Fruit fly (Drosophila melanogaster) whole organism, embryonic: ENCODE data around the gene opa.

ENCODE experiments used
- CG10267 ChIP-seq: fragments of 200-800 bp; sonication (Bioruptor generic); optimal IDR thresholded peaks from 2 replicates; lab custom pipeline; 2018; ENCODE audit warnings: missing biosample characterization, mild to moderate bottlenecking, missing genetic modification characterization, moderate library complexity
- CG12659 ChIP-seq: fragments of 200-800 bp; sonication (Bioruptor generic); optimal IDR thresholded peaks from 3 replicates; lab custom pipeline; 2017; ENCODE audit warnings: mild to moderate bottlenecking, missing biosample characterization, missing genetic modification reagents, missing genetic modification characterization
- CG13894 ChIP-seq: fragments of 200-800 bp; sonication (Bioruptor generic); optimal IDR thresholded peaks from 3 replicates; lab custom pipeline; 2018; ENCODE audit warnings: missing biosample characterization, mild to moderate bottlenecking, missing genetic modification characterization, moderate library complexity
- CG14014 ChIP-seq: fragments of 200-800 bp; sonication (Bioruptor generic); IDR thresholded peaks from 2 replicates; pipeline ENCODE4 v1.3.6; 2022; ENCODE audit warnings: missing biosample characterization, missing genetic modification characterization
- CG15479 ChIP-seq: fragments of 200-800 bp; sonication (Bioruptor generic); optimal IDR thresholded peaks from 3 replicates; lab custom pipeline; 2019; ENCODE audit warnings: missing biosample characterization, mild to moderate bottlenecking, missing genetic modification characterization, moderate library complexity
- CG15514 ChIP-seq: fragments of 200-800 bp; sonication (Bioruptor generic); optimal IDR thresholded peaks from 3 replicates; lab custom pipeline; 2017; ENCODE audit warnings: missing biosample characterization, missing genetic modification characterization, mild to moderate bottlenecking, moderate library complexity, missing genetic modification reagents
- CG16863 ChIP-seq: fragments of 200-800 bp; sonication (Bioruptor generic); optimal IDR thresholded peaks from 3 replicates; lab custom pipeline; 2016; ENCODE audit warnings: missing biosample characterization, missing genetic modification characterization
- CG17385 ChIP-seq: fragments of 200-800 bp; sonication (Bioruptor generic); optimal IDR thresholded peaks from 3 replicates; lab custom pipeline; 2018; ENCODE audit warnings: missing biosample characterization, mild to moderate bottlenecking, missing genetic modification characterization
- CG18476 ChIP-seq: fragments of 200-800 bp; sonication (Bioruptor generic); optimal IDR thresholded peaks from 2 replicates; lab custom pipeline; 2016; ENCODE audit warnings: missing biosample characterization, mild to moderate bottlenecking, missing genetic modification characterization
- CG18619 ChIP-seq: fragments of 200-800 bp; sonication (Bioruptor generic); optimal IDR thresholded peaks from 3 replicates; lab custom pipeline; 2017; ENCODE audit warnings: missing biosample characterization, mild to moderate bottlenecking, missing genetic modification characterization
- CG2120 ChIP-seq: fragments of 200-800 bp; sonication (Bioruptor generic); optimal IDR thresholded peaks from 3 replicates; lab custom pipeline; 2016; ENCODE audit warnings: missing biosample characterization, missing genetic modification characterization
- CG2712 ChIP-seq: fragments of 200-800 bp; optimal IDR thresholded peaks from 3 replicates; lab custom pipeline; 2019; ENCODE audit warnings: missing biosample characterization, mild to moderate bottlenecking, missing genetic modification characterization, moderate library complexity
- CG31388 ChIP-seq: fragments of 200-800 bp; sonication (Bioruptor generic); optimal IDR thresholded peaks from 2 replicates; lab custom pipeline; 2016; ENCODE audit warnings: missing biosample characterization, missing genetic modification characterization
- CG4424 ChIP-seq: fragments of 200-800 bp; sonication (Bioruptor generic); optimal IDR thresholded peaks from 3 replicates; lab custom pipeline; 2016; ENCODE audit warnings: missing biosample characterization, missing genetic modification characterization
- CG5180 ChIP-seq: fragments of 200-800 bp; sonication (Bioruptor generic); optimal IDR thresholded peaks from 3 replicates; lab custom pipeline; 2017; ENCODE audit warnings: missing biosample characterization, missing genetic modification characterization, mild to moderate bottlenecking, moderate library complexity, missing genetic modification reagents
- CG6765 ChIP-seq: fragments of 200-800 bp; sonication (Bioruptor generic); optimal IDR thresholded peaks from 3 replicates; lab custom pipeline; 2017; ENCODE audit warnings: missing biosample characterization, mild to moderate bottlenecking, missing genetic modification characterization
- CG9817 ChIP-seq: fragments of 200-800 bp; sonication (Bioruptor generic); optimal IDR thresholded peaks from 2 replicates; lab custom pipeline; 2018; ENCODE audit warnings: missing biosample characterization, mild to moderate bottlenecking, missing genetic modification characterization, moderate library complexity
- CTCF ChIP-seq: fragments of 200-800 bp; sonication (Bioruptor generic); optimal IDR thresholded peaks from 2 replicates; lab custom pipeline; 2017; ENCODE audit warnings: missing biosample characterization, mild to moderate bottlenecking, missing genetic modification characterization, moderate library complexity
- Ets65A ChIP-seq: fragments of 200-800 bp; sonication (Bioruptor generic); peaks from one replicate; lab custom pipeline; 2016; ENCODE audit warnings: missing biosample characterization, missing genetic modification characterization
- H15 ChIP-seq: fragments of 200-800 bp; sonication (Bioruptor generic); IDR thresholded peaks from 3 replicates; pipeline ENCODE4 v1.3.6; 2022; ENCODE audit warnings: missing biosample characterization, missing genetic modification characterization
- HLH4C ChIP-seq: fragments of 200-800 bp; sonication (Bioruptor generic); IDR thresholded peaks from 3 replicates; pipeline ENCODE4 v1.3.6; 2022; ENCODE audit warnings: missing biosample characterization, missing genetic modification characterization; ENCODE audit not compliant: partially characterized antibody
- HLH54F ChIP-seq: fragments of 200-800 bp; sonication (Bioruptor generic); optimal IDR thresholded peaks from 3 replicates; lab custom pipeline; 2016; ENCODE audit warnings: missing biosample characterization, missing genetic modification characterization
- Jarid2 ChIP-seq: fragments of 200-800 bp; sonication (Bioruptor generic); optimal IDR thresholded peaks from 3 replicates; lab custom pipeline; 2017; ENCODE audit warnings: mild to moderate bottlenecking, missing biosample characterization, missing genetic modification reagents, missing genetic modification characterization
- NC2α ChIP-seq: fragments of 200-800 bp; sonication (Bioruptor generic); optimal IDR thresholded peaks from 2 replicates; lab custom pipeline; 2016; ENCODE audit warnings: missing biosample characterization, missing genetic modification characterization
- Nf-YB ChIP-seq: fragments of 200-800 bp; sonication (Bioruptor generic); optimal IDR thresholded peaks from 3 replicates; lab custom pipeline; 2019; ENCODE audit warnings: missing biosample characterization, mild to moderate bottlenecking, missing genetic modification characterization, moderate library complexity
- Ravus ChIP-seq: fragments of 200-800 bp; sonication (Bioruptor generic); IDR thresholded peaks from 2 replicates; pipeline ENCODE4 v1.3.6; 2022; ENCODE audit warnings: missing biosample characterization, missing genetic modification characterization
- Sox100B ChIP-seq: fragments of 200-800 bp; sonication (Bioruptor generic); optimal IDR thresholded peaks from 3 replicates; lab custom pipeline; 2018; ENCODE audit warnings: missing biosample characterization, mild to moderate bottlenecking, missing genetic modification characterization
- YL-1 ChIP-seq: fragments of 200-800 bp; sonication (Bioruptor generic); optimal IDR thresholded peaks from 3 replicates; lab custom pipeline; 2017; ENCODE audit warnings: missing biosample characterization, mild to moderate bottlenecking, missing genetic modification characterization
- ato ChIP-seq: fragments of 200-800 bp; sonication (Bioruptor generic); IDR thresholded peaks from 2 replicates; pipeline ENCODE4 v1.3.6; 2022; ENCODE audit warnings: missing biosample characterization, missing genetic modification characterization; ENCODE audit not compliant: partially characterized antibody
- az2 ChIP-seq: fragments of 200-800 bp; sonication (Bioruptor generic); optimal IDR thresholded peaks from 3 replicates; lab custom pipeline; 2016; ENCODE audit warnings: missing biosample characterization, missing genetic modification characterization
- bsh ChIP-seq, 2 experiments: fragments of 200-800 bp; sonication (Bioruptor generic); optimal IDR thresholded peaks; 2 replicates each; lab custom pipeline; 2017 to 2018; ENCODE audit warnings: mild to moderate bottlenecking in 2 of 2, missing biosample characterization in 2 of 2, missing genetic modification characterization in 2 of 2, moderate library complexity in 1 of 2
- cato ChIP-seq: fragments of 200-800 bp; sonication (Bioruptor generic); optimal IDR thresholded peaks from 2 replicates; lab custom pipeline; 2016; ENCODE audit warnings: missing biosample characterization, missing genetic modification characterization, borderline replicate concordance
- chinmo ChIP-seq: fragments of 200-800 bp; sonication (Bioruptor generic); IDR thresholded peaks from 4 replicates; pipeline ENCODE4 v1.3.6; 2022; ENCODE audit warnings: missing biosample characterization, missing genetic modification characterization; ENCODE audit not compliant: partially characterized antibody
- dm ChIP-seq: fragments of 200-800 bp; sonication (Bioruptor generic); optimal IDR thresholded peaks from 3 replicates; lab custom pipeline; 2016; ENCODE audit warnings: missing biosample characterization, missing genetic modification characterization
- fd102C ChIP-seq: fragments of 200-800 bp; sonication (Bioruptor generic); optimal IDR thresholded peaks from 2 replicates; lab custom pipeline; 2018; ENCODE audit warnings: missing biosample characterization, mild to moderate bottlenecking, missing genetic modification characterization, moderate library complexity
- jigr1 ChIP-seq: fragments of 200-800 bp; sonication (Bioruptor generic); IDR thresholded peaks from 3 replicates; pipeline ENCODE4 v1.3.6; 2022; ENCODE audit warnings: missing biosample characterization, missing genetic modification characterization
- onecut ChIP-seq: fragments of 200-800 bp; sonication (Bioruptor generic); IDR thresholded peaks from 2 replicates; pipeline ENCODE4 v1.3.6; 2022; ENCODE audit warnings: missing biosample characterization, missing genetic modification characterization
- pb ChIP-seq: fragments of 200-800 bp; sonication (Bioruptor generic); optimal IDR thresholded peaks from 3 replicates; lab custom pipeline; 2016; ENCODE audit warnings: missing biosample characterization, missing genetic modification characterization
- pfk ChIP-seq: fragments of 200-800 bp; sonication (Bioruptor generic); optimal IDR thresholded peaks from 2 replicates; lab custom pipeline; 2018; ENCODE audit warnings: missing biosample characterization, mild to moderate bottlenecking, missing genetic modification characterization, moderate library complexity
- pho ChIP-seq: fragments of 200-800 bp; sonication (Bioruptor generic); optimal IDR thresholded peaks from 2 replicates; lab custom pipeline; 2016; ENCODE audit warnings: missing biosample characterization, missing genetic modification characterization
- prd ChIP-seq, 3 experiments: fragments of >200 bp in 2 of 3; fragments of 200-800 bp in 1 of 3; sonication (Bioruptor generic) in 1 of 3; optimal IDR thresholded peaks in 2 of 3; IDR thresholded peaks in 1 of 3; 2 replicates in 2 of 3; 3 replicates in 1 of 3; pipeline versions ENCODE4 v1.3.6 to Lab custom; 2017 to 2022; ENCODE audit warnings: missing biosample characterization in 1 of 3, missing genetic modification characterization in 1 of 3
- psq ChIP-seq: fragments of 200-800 bp; sonication (Bioruptor generic); optimal IDR thresholded peaks from 2 replicates; lab custom pipeline; 2017; ENCODE audit warnings: missing biosample characterization, missing genetic modification characterization
- salm ChIP-seq: fragments of 200-800 bp; sonication (Bioruptor generic); optimal IDR thresholded peaks from 2 replicates; lab custom pipeline; 2018; ENCODE audit warnings: missing biosample characterization, mild to moderate bottlenecking, missing genetic modification characterization
- slbo ChIP-seq: fragments of 200-800 bp; sonication (Bioruptor generic); IDR thresholded peaks from 2 replicates; pipeline ENCODE4 v1.3.6; 2022; ENCODE audit warnings: missing biosample characterization, missing genetic modification characterization
- slp2 ChIP-seq: fragments of 200-800 bp; sonication (Bioruptor generic); optimal IDR thresholded peaks from 2 replicates; lab custom pipeline; 2016; ENCODE audit warnings: missing biosample characterization, missing genetic modification characterization
- sr ChIP-seq: fragments of 200-800 bp; sonication (Bioruptor generic); IDR thresholded peaks from 3 replicates; pipeline ENCODE4 v1.3.6; 2022; ENCODE audit warnings: missing biosample characterization, missing genetic modification characterization
- tll ChIP-seq, 2 experiments: fragments of 200-800 bp in 1 of 2; fragments of >200 bp in 1 of 2; sonication (Bioruptor generic) in 1 of 2; optimal IDR thresholded peaks; 2 replicates each; lab custom pipeline; 2017 to 2019; ENCODE audit warnings: missing biosample characterization in 2 of 2, missing genetic modification characterization in 2 of 2, mild to moderate bottlenecking in 1 of 2, moderate library complexity in 1 of 2
- toy ChIP-seq: fragments of 200-800 bp; sonication (Bioruptor generic); IDR thresholded peaks from 2 replicates; pipeline ENCODE4 v1.3.6; 2022; ENCODE audit warnings: missing biosample characterization, missing genetic modification characterization
- tup ChIP-seq: fragments of 200-800 bp; sonication (Bioruptor generic); optimal IDR thresholded peaks from 2 replicates; lab custom pipeline; 2016; ENCODE audit warnings: missing biosample characterization, mild to moderate bottlenecking, missing genetic modification characterization, moderate library complexity
- zen ChIP-seq: fragments of 200-800 bp; sonication (Bioruptor generic); optimal IDR thresholded peaks from 3 replicates; lab custom pipeline; 2018; ENCODE audit warnings: missing biosample characterization, mild to moderate bottlenecking, missing genetic modification characterization, moderate library complexity
- zen2 ChIP-seq: fragments of 200-800 bp; sonication (Bioruptor generic); IDR thresholded peaks from 3 replicates; pipeline ENCODE4 v1.3.6; 2022; ENCODE audit warnings: missing biosample characterization, missing genetic modification characterization; ENCODE audit not compliant: partially characterized antibody

The opa gene

DNA sequence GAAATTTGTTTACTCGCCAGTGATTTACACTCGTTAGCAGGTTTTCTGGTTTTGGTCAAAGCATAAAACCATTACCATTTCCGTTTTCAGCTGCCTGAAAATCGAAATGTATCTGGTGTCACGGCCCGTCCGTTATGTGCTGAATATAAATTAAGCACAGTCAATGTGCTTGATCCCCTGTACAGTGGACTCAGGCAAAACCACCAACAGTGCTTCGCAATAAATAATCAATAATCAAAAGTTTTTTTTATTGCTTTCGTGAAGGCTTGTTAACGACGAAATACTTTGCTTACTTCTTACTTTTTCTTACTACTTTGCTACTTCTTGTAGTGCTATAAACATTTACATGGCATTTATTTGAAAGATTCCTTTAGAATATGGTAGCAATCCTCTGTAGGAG, 60.6 kb downstream of the opa start (continued):
- TF ChIP-seq ato (no peak), Sox100B (GFP tag; lab: Kevin White, UChicago) (no peak), toy (GFP tag; lab: Robert Waterston, UW) (no peak), dm (GFP tag; lab: Kevin White, UChicago) (no peak), CG15479 (no peak), sr (no peak), CG16863 (GFP tag; lab: Kevin White, UChicago) (no peak), CG17385 (GFP tag; lab: Kevin White, UChicago) (no peak), jigr1 (GFP tag; lab: Robert Waterston, UW) (no peak), CG6765 (no peak), NC2α (GFP tag; lab: Kevin White, UChicago) (no peak), salm (tag; lab: Kevin White, UChicago) (no peak), pho (GFP tag; lab: Kevin White, UChicago) (peak; percentile 17), CG4424 (GFP tag; lab: Kevin White, UChicago) (no peak), YL-1 (GFP tag; lab: Kevin White, UChicago) (no peak), fd102C (GFP tag; lab: Kevin White, UChicago) (no peak), CG9817 (tag; lab: Kevin White, UChicago) (no peak), CG5180 (GFP tag; lab: Kevin White, UChicago) (no peak), tll (GFP tag; optimal IDR thresholded peaks at IDR 0.05; lab: Kevin White, UChicago) (no peak), CTCF (GFP tag; lab: Kevin White, UChicago) (no peak), prd (optimal IDR thresholded peaks at IDR 0.05; lab: Kevin White, UChicago) (no peak), prd (GFP tag; IDR thresholded peaks at IDR 0.05; lab: Robert Waterston, UW) (no peak), az2 (GFP tag; lab: Kevin White, UChicago) (no peak), CG12659 (GFP tag; lab: Kevin White, UChicago) (peak; percentile 5), CG14014 (no peak), CG13894 (no peak), Nf-YB (GFP tag; lab: Kevin White, UChicago) (no peak), H15 (no peak), CG18619 (GFP tag; lab: Kevin White, UChicago) (no peak), Ets65A (GFP tag; lab: Kevin White, UChicago) (no peak), CG18476 (GFP tag; lab: Kevin White, UChicago) (no peak), psq (GFP tag; lab: Kevin White, UChicago) (no peak), Jarid2 (GFP tag; lab: Kevin White, UChicago) (no peak), tup (GFP tag; lab: Kevin White, UChicago) (no peak), bsh (GFP tag; optimal IDR thresholded peaks at IDR 0.05; lab: Kevin White, UChicago) (no peak), pb (GFP tag; lab: Kevin White, UChicago) (no peak), CG2120 (GFP tag; lab: Kevin White, UChicago) (peak; percentile 50), pfk (GFP tag; lab: Kevin White, UChicago) (no peak), slp2 (GFP tag; lab: Kevin White, UChicago) (peak; percentile 32), CG2712 (tag; lab: Kevin White, UChicago) (no peak), chinmo (no peak), Ravus (no peak), zen2 (GFP tag; lab: Robert Waterston, UW) (no peak), slbo (GFP tag; lab: Robert Waterston, UW) (peak; percentile 45), onecut (GFP tag; lab: Robert Waterston, UW) (peak; percentile 22; the same call in 1 of the 2 replicates), CG10267 (no peak), CG31388 (no peak), HLH54F (GFP tag; lab: Kevin White, UChicago) (peak; percentile 20), HLH4C (no peak), CG15514 (GFP tag; lab: Kevin White, UChicago) (no peak), cato (GFP tag; lab: Kevin White, UChicago) (no peak), zen (no peak)
